Worm (Caenorhabditis elegans) whole organism, late embryonic: ENCODE data around the gene F36G9.15.

Experiments
- ama-1 ChIP-seq: fragments of 150-350 bp; optimal IDR thresholded peaks from 2 replicates; lab custom pipeline; 2014
- ceh-9 ChIP-seq: sonication (generic microtip); optimal IDR thresholded peaks from 2 replicates; lab custom pipeline; 2016; ENCODE audit warnings: mild to moderate bottlenecking, missing genetic modification characterization, inconsistent platforms, missing compliant biosample characterization
- nfya-1 ChIP-seq: sonication (generic microtip); optimal IDR thresholded peaks from 2 replicates; lab custom pipeline; 2017; ENCODE audit warnings: missing genetic modification characterization, mild to moderate bottlenecking, missing compliant biosample characterization, antibody characterized with exemption, moderate library complexity
- nhr-11 ChIP-seq: fragments of 150-350 bp; optimal IDR thresholded peaks from 2 replicates; lab custom pipeline; 2014; ENCODE audit warnings: missing biosample characterization, missing genetic modification characterization
- pha-4 ChIP-seq: fragments of 150-350 bp; optimal IDR thresholded peaks from 2 replicates; lab custom pipeline; 2018; ENCODE audit warnings: missing biosample characterization, missing genetic modification reagents, missing genetic modification characterization
- pqm-1 ChIP-seq: sonication (generic microtip); optimal IDR thresholded peaks from 2 replicates; lab custom pipeline; 2016; ENCODE audit warnings: missing genetic modification characterization, missing compliant biosample characterization
- unc-3 ChIP-seq, 2 experiments: fragments of 200-800 bp in 1 of 2; sonication (Bioruptor generic) in 1 of 2; sonication (generic microtip) in 1 of 2; conservative IDR thresholded peaks in 1 of 2; optimal IDR thresholded peaks in 1 of 2; 2 replicates each; pipeline versions ENCODE4 v1.3.6 to Lab custom; 2016 to 2022; ENCODE audit warnings: missing compliant biosample characterization in 2 of 2, missing genetic modification characterization in 2 of 2, missing genetic modification reagents in 1 of 2
- zip-5 ChIP-seq: sonication (generic microtip); optimal IDR thresholded peaks from 2 replicates; lab custom pipeline; 2016; ENCODE audit warnings: missing genetic modification characterization, missing compliant biosample characterization

DNA sequence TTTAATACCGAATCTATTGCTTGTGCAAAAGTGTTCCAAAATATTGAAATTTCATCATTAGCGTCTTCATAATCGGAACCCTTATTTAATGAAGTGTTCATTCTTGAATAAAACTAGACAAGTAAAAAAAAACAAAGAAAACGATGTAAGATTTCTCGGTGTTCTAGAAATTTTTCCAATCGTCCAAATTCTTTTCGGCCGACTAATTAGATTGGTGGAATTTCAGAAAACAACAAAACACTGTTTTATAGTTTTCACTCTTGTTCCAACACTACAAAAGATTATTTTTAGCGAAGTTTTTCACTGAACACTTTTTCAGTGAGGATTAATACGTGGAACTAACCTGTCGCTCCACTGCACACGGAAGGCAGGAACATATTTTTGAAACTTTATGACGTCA lies 35.2 kb downstream of the F36G9.15 start, which contains the start of gene srw-56:
- TF ChIP-seq unc-3 (GFP tag; conservative IDR thresholded peaks at IDR 0.05; lab: Robert Waterston, UW) (no peak), unc-3 (tag; optimal IDR thresholded peaks at IDR 0.05; lab: Kevin White, UChicago) (no peak), ceh-9 (tag; lab: Kevin White, UChicago) (no peak), ama-1 (lab: Kevin White, UChicago) (no peak), nhr-11 (tag; lab: Kevin White, UChicago) (no peak), pha-4 (no peak), pqm-1 (no peak), nfya-1 (tag; lab: Kevin White, UChicago) (no peak), zip-5 (no peak)
